Worm (Caenorhabditis elegans): Measurements from ENCODE around the gene tsp-11.
A peak's percentile ranks its signal among the peaks of the same experiment; 100 is the strongest.

The tsp-11 gene

ce11 chrX:9208492-9208891 lies 45.5 kb downstream of the tsp-11 start:
- TF ChIP-seq rcor-1 (GFP tag; IDR thresholded peaks at IDR 0.05) (no peak), nhr-80 (tag; optimal IDR thresholded peaks at IDR 0.05) (peak; percentile 30)

ce11 chrX:9208933-9209332 lies 46.0 kb downstream of the tsp-11 start:
- no peak for TF ChIP-seq nhr-27 (tag; optimal IDR thresholded peaks at IDR 0.05)
- no peak for TF ChIP-seq fkh-3 (tag; optimal IDR thresholded peaks at IDR 0.05)
- no peak for TF ChIP-seq ceh-58 (GFP tag; IDR thresholded peaks at IDR 0.05)
- TF ChIP-seq ZK185.1 (tag; optimal IDR thresholded peaks at IDR 0.05; ENCODE audit: poor library complexity, severe bottlenecking): no peak
- no peak for TF ChIP-seq somi-1 (GFP tag; optimal IDR thresholded peaks at IDR 0.05)

- TF ChIP-seq nhr-80 (tag; optimal IDR thresholded peaks at IDR 0.05) (peak; percentile 73), bed-1 (GFP tag; IDR thresholded peaks at IDR 0.05) (no peak)
These were observed 47.1 kb downstream of the tsp-11 start for ce11 chrX:9210086-9210485.

- TF ChIP-seq nhr-80 (tag; optimal IDR thresholded peaks at IDR 0.05): peak; percentile 82
- peak; percentile 15 to 27 for TF ChIP-seq let-607 (tag; optimal IDR thresholded peaks at IDR 0.05)
- no peak for TF ChIP-seq ceh-100 (GFP tag; IDR thresholded peaks at IDR 0.05)
These were observed 49.7 kb downstream of the tsp-11 start for ce11 chrX:9212675-9213074.

ce11 chrX:9213873-9214341 lies 50.9 kb downstream of the tsp-11 start, which contains the start of gene C35B8.3:
Gene C35B8.3, plus strand, starts transcription at chrX:9213923.
- TF ChIP-seq unc-62 (GFP tag; optimal IDR thresholded peaks at IDR 0.05) (peak; percentile 92), cebp-1 (GFP tag; IDR thresholded peaks at IDR 0.05) (no peak), cebp-1 (tag; optimal IDR thresholded peaks at IDR 0.05) (peak; percentile 70), ztf-18 (tag; optimal IDR thresholded peaks at IDR 0.05) (no peak), mel-28 (tag; optimal IDR thresholded peaks at IDR 0.05; ENCODE audit: borderline replicate concordance) (no peak), ztf-22 (GFP tag; optimal IDR thresholded peaks at IDR 0.05) (peak; percentile 69), lag-1 (GFP tag; IDR thresholded peaks at IDR 0.05) (no peak), hrde-1 (tag; optimal IDR thresholded peaks at IDR 0.05; ENCODE audit: borderline replicate concordance) (no peak), B0336.3 (GFP tag; IDR thresholded peaks at IDR 0.05) (peak; percentile 67), sea-2 (GFP tag; IDR thresholded peaks at IDR 0.05) (no peak), C17E4.6 (GFP tag; IDR thresholded peaks at IDR 0.05) (no peak), ceh-27 (GFP tag; optimal IDR thresholded peaks at IDR 0.05) (no peak), lin-40 (tag; optimal IDR thresholded peaks at IDR 0.05) (peak; percentile 51), atf-7 (tag; optimal IDR thresholded peaks at IDR 0.05) (peak; percentile 48), tbp1 (GFP tag; optimal IDR thresholded peaks at IDR 0.05) (peak; percentile 15), nhr-80 (tag; optimal IDR thresholded peaks at IDR 0.05) (peak; percentile 91), ets-4 (GFP tag; optimal IDR thresholded peaks at IDR 0.05) (no peak), nhr-90 (tag; optimal IDR thresholded peaks at IDR 0.05) (peak; percentile 36), let-526 (GFP tag; IDR thresholded peaks at IDR 0.05) (0 out of 2 replicates have a peak, but pooled peaks have one; percentile 28), ztf-26 (tag; optimal IDR thresholded peaks at IDR 0.05) (peak; percentile 61)

All from whole organism, young adult.